Fruit fly (Drosophila melanogaster) whole organism, embryonic: ENCODE data around the gene SP555.

Experiments
- Antp ChIP-seq: fragments of 200-800 bp; sonication (Bioruptor generic); optimal IDR thresholded peaks from 3 replicates; lab custom pipeline; 2016; ENCODE audit warnings: missing biosample characterization, missing genetic modification characterization
- B-H2 ChIP-seq: fragments of 200-800 bp; sonication (Bioruptor generic); optimal IDR thresholded peaks from 2 replicates; lab custom pipeline; 2018; ENCODE audit warnings: missing biosample characterization, mild to moderate bottlenecking, missing genetic modification characterization
- CG11696 ChIP-seq: fragments of 200-800 bp; sonication (Bioruptor generic); IDR thresholded peaks from 2 replicates; pipeline ENCODE4 v1.3.6; 2022; ENCODE audit warnings: missing biosample characterization, missing genetic modification characterization
- CG12155 ChIP-seq: fragments of 200-800 bp; sonication (Bioruptor generic); optimal IDR thresholded peaks from 3 replicates; lab custom pipeline; 2016; ENCODE audit warnings: missing biosample characterization, missing genetic modification characterization
- CG1233 ChIP-seq: fragments of 200-800 bp; sonication (Bioruptor generic); optimal IDR thresholded peaks from 4 replicates; lab custom pipeline; 2018; ENCODE audit warnings: missing biosample characterization, mild to moderate bottlenecking, missing genetic modification characterization
- CG13123 ChIP-seq: fragments of 200-800 bp; sonication (Bioruptor generic); optimal IDR thresholded peaks from 2 replicates; lab custom pipeline; 2016; ENCODE audit warnings: missing biosample characterization, missing genetic modification characterization
- CG1647 ChIP-seq: fragments of 200-800 bp; sonication (Bioruptor generic); optimal IDR thresholded peaks from 3 replicates; lab custom pipeline; 2016; ENCODE audit warnings: missing biosample characterization, missing genetic modification characterization
- CG17328 ChIP-seq: fragments of 200-800 bp; sonication (Bioruptor generic); IDR thresholded peaks from 2 replicates; pipeline ENCODE4 v1.3.6; 2022; ENCODE audit warnings: missing biosample characterization, missing genetic modification characterization
- CG17359 ChIP-seq: fragments of 200-800 bp; sonication (Bioruptor generic); optimal IDR thresholded peaks from 3 replicates; lab custom pipeline; 2018; ENCODE audit warnings: missing biosample characterization, mild to moderate bottlenecking, missing genetic modification characterization, moderate library complexity
- CG18476 ChIP-seq: fragments of 200-800 bp; sonication (Bioruptor generic); optimal IDR thresholded peaks from 2 replicates; lab custom pipeline; 2016; ENCODE audit warnings: missing biosample characterization, mild to moderate bottlenecking, missing genetic modification characterization
- CG18764 ChIP-seq: fragments of 200-800 bp; sonication (Bioruptor generic); optimal IDR thresholded peaks from 3 replicates; lab custom pipeline; 2016; ENCODE audit warnings: missing biosample characterization, missing genetic modification characterization
- CG31388 ChIP-seq: fragments of 200-800 bp; sonication (Bioruptor generic); optimal IDR thresholded peaks from 2 replicates; lab custom pipeline; 2016; ENCODE audit warnings: missing biosample characterization, missing genetic modification characterization
- CG3281 ChIP-seq: fragments of 200-800 bp; sonication (Bioruptor generic); optimal IDR thresholded peaks from 3 replicates; lab custom pipeline; 2017; ENCODE audit warnings: missing biosample characterization, mild to moderate bottlenecking, missing genetic modification characterization
- CG34224 ChIP-seq: fragments of 200-800 bp; sonication (Bioruptor generic); IDR thresholded peaks from 3 replicates; pipeline ENCODE4 v1.3.6; 2022; ENCODE audit warnings: missing biosample characterization, missing genetic modification characterization; ENCODE audit not compliant: partially characterized antibody
- CG3995 ChIP-seq: fragments of 200-800 bp; sonication (Bioruptor generic); optimal IDR thresholded peaks from 3 replicates; lab custom pipeline; 2016; ENCODE audit warnings: missing biosample characterization, missing genetic modification characterization
- CG42726 ChIP-seq: fragments of 200-800 bp; sonication (Bioruptor generic); IDR thresholded peaks from 2 replicates; pipeline ENCODE4 v1.3.6; 2022; ENCODE audit warnings: missing biosample characterization, missing genetic modification characterization; ENCODE audit not compliant: partially characterized antibody
- CG4424 ChIP-seq: fragments of 200-800 bp; sonication (Bioruptor generic); optimal IDR thresholded peaks from 3 replicates; lab custom pipeline; 2016; ENCODE audit warnings: missing biosample characterization, missing genetic modification characterization
- CG4820 ChIP-seq: fragments of 200-800 bp; sonication (Bioruptor generic); optimal IDR thresholded peaks from 3 replicates; lab custom pipeline; 2016; ENCODE audit warnings: missing biosample characterization, missing genetic modification characterization
- CG6791 ChIP-seq: fragments of 200-800 bp; sonication (Bioruptor generic); IDR thresholded peaks from 3 replicates; pipeline ENCODE4 v1.3.6; 2022; ENCODE audit warnings: missing biosample characterization, missing genetic modification characterization; ENCODE audit not compliant: partially characterized antibody
- CG7372 ChIP-seq: fragments of 200-800 bp; sonication (Bioruptor generic); IDR thresholded peaks from 2 replicates; pipeline ENCODE4 v1.3.6; 2022; ENCODE audit warnings: missing biosample characterization, missing genetic modification characterization
- CG8089 ChIP-seq: fragments of 200-800 bp; sonication (Bioruptor generic); optimal IDR thresholded peaks from 3 replicates; lab custom pipeline; 2016; ENCODE audit warnings: missing biosample characterization, missing genetic modification characterization
- CG9727 ChIP-seq: fragments of 200-800 bp; sonication (Bioruptor generic); optimal IDR thresholded peaks from 3 replicates; lab custom pipeline; 2017; ENCODE audit warnings: missing biosample characterization, mild to moderate bottlenecking, missing genetic modification characterization
- CG9876 ChIP-seq: fragments of 200-800 bp; sonication (Bioruptor generic); optimal IDR thresholded peaks from 2 replicates; lab custom pipeline; 2016; ENCODE audit warnings: missing biosample characterization, missing genetic modification characterization
- CG9932 ChIP-seq: fragments of 200-800 bp; sonication (Bioruptor generic); IDR thresholded peaks from 2 replicates; pipeline ENCODE4 v1.3.6; 2022; ENCODE audit warnings: missing biosample characterization, missing genetic modification characterization
- Dbx ChIP-seq: fragments of 200-800 bp; sonication (Bioruptor generic); IDR thresholded peaks from 3 replicates; pipeline ENCODE4 v1.3.6; 2022; ENCODE audit warnings: missing biosample characterization, missing genetic modification characterization
- Elba2 ChIP-seq: fragments of 200-800 bp; sonication (Bioruptor generic); optimal IDR thresholded peaks from 3 replicates; lab custom pipeline; 2016; ENCODE audit warnings: missing biosample characterization, missing genetic modification characterization
- Lim3 ChIP-seq: fragments of 200-800 bp; sonication (Bioruptor generic); IDR thresholded peaks from 2 replicates; pipeline ENCODE4 v1.3.6; 2022; ENCODE audit warnings: missing biosample characterization, missing genetic modification characterization
- MESR4 ChIP-seq: fragments of 200-800 bp; sonication (Bioruptor generic); optimal IDR thresholded peaks from 2 replicates; lab custom pipeline; 2018; ENCODE audit warnings: missing biosample characterization, mild to moderate bottlenecking, missing genetic modification characterization, moderate library complexity
- Mrtf ChIP-seq: fragments of 200-800 bp; sonication (Bioruptor generic); IDR thresholded peaks from 3 replicates; pipeline ENCODE4 v1.3.6; 2022; ENCODE audit warnings: missing biosample characterization, missing genetic modification characterization
- Oaz ChIP-seq: fragments of 200-800 bp; sonication (Bioruptor generic); IDR thresholded peaks from 2 replicates; pipeline ENCODE4 v1.3.6; 2022; ENCODE audit warnings: missing biosample characterization, missing genetic modification characterization
- Poxn ChIP-seq: fragments of 200-800 bp; sonication (Bioruptor generic); IDR thresholded peaks from 2 replicates; pipeline ENCODE4 v1.3.6; 2022; ENCODE audit warnings: missing biosample characterization, missing genetic modification characterization
- Rfx ChIP-seq: fragments of 200-800 bp; sonication (Bioruptor generic); IDR thresholded peaks from 2 replicates; pipeline ENCODE4 v1.3.6; 2022; ENCODE audit warnings: missing biosample characterization, missing genetic modification characterization
- Six4 ChIP-seq: fragments of 200-800 bp; sonication (Bioruptor generic); optimal IDR thresholded peaks from 2 replicates; lab custom pipeline; 2016; ENCODE audit warnings: missing biosample characterization, missing genetic modification characterization
- Sry-δ ChIP-seq: fragments of 200-800 bp; sonication (Bioruptor generic); optimal IDR thresholded peaks from 2 replicates; lab custom pipeline; 2016; ENCODE audit warnings: missing biosample characterization, missing genetic modification characterization
- Ssrp ChIP-seq: fragments of 200-800 bp; sonication (Bioruptor generic); optimal IDR thresholded peaks from 2 replicates; lab custom pipeline; 2018; ENCODE audit warnings: missing biosample characterization, mild to moderate bottlenecking, missing genetic modification characterization, moderate library complexity
- Xrp1 ChIP-seq: fragments of 200-800 bp; sonication (Bioruptor generic); IDR thresholded peaks from 2 replicates; pipeline ENCODE4 v1.3.6; 2022; ENCODE audit warnings: missing biosample characterization, missing genetic modification characterization
- ato ChIP-seq: fragments of 200-800 bp; sonication (Bioruptor generic); IDR thresholded peaks from 2 replicates; pipeline ENCODE4 v1.3.6; 2022; ENCODE audit warnings: missing biosample characterization, missing genetic modification characterization; ENCODE audit not compliant: partially characterized antibody
- cwo ChIP-seq: fragments of 200-800 bp; sonication (Bioruptor generic); optimal IDR thresholded peaks from 3 replicates; lab custom pipeline; 2017; ENCODE audit warnings: missing biosample characterization, missing genetic modification characterization, mild to moderate bottlenecking, moderate library complexity, missing genetic modification reagents
- fd3F ChIP-seq: fragments of 200-800 bp; sonication (Bioruptor generic); optimal IDR thresholded peaks from 2 replicates; lab custom pipeline; 2018; ENCODE audit warnings: missing biosample characterization, mild to moderate bottlenecking, missing genetic modification characterization, moderate library complexity
- hth ChIP-seq: fragments of >200 bp; optimal IDR thresholded peaks from 2 replicates; lab custom pipeline; 2017; ENCODE audit warnings: inconsistent platforms
- klu ChIP-seq: fragments of 200-800 bp; sonication (Bioruptor generic); IDR thresholded peaks from 2 replicates; pipeline ENCODE4 v1.3.6; 2022; ENCODE audit warnings: missing biosample characterization, missing genetic modification characterization
- lmd ChIP-seq: fragments of 200-800 bp; sonication (Bioruptor generic); IDR thresholded peaks from 2 replicates; pipeline ENCODE4 v1.3.6; 2022; ENCODE audit warnings: missing biosample characterization, missing genetic modification characterization
- psq ChIP-seq: fragments of 200-800 bp; sonication (Bioruptor generic); optimal IDR thresholded peaks from 2 replicates; lab custom pipeline; 2017; ENCODE audit warnings: missing biosample characterization, missing genetic modification characterization
- sens-2 ChIP-seq: fragments of 200-800 bp; sonication (Bioruptor generic); IDR thresholded peaks from 2 replicates; pipeline ENCODE4 v1.3.6; 2022; ENCODE audit warnings: missing biosample characterization, missing genetic modification characterization
- sob ChIP-seq: fragments of 200-800 bp; sonication (Bioruptor generic); IDR thresholded peaks from 2 replicates; pipeline ENCODE4 v1.3.6; 2022; ENCODE audit warnings: missing biosample characterization, missing genetic modification characterization
- stc ChIP-seq: fragments of 200-800 bp; sonication (Bioruptor generic); IDR thresholded peaks from 2 replicates; pipeline ENCODE4 v1.3.6; 2022; ENCODE audit warnings: missing biosample characterization, missing genetic modification characterization
- tio ChIP-seq: fragments of 200-800 bp; sonication (Bioruptor generic); optimal IDR thresholded peaks from 2 replicates; lab custom pipeline; 2017; ENCODE audit warnings: missing biosample characterization, missing genetic modification characterization, inconsistent platforms
- toy ChIP-seq: fragments of 200-800 bp; sonication (Bioruptor generic); IDR thresholded peaks from 2 replicates; pipeline ENCODE4 v1.3.6; 2022; ENCODE audit warnings: missing biosample characterization, missing genetic modification characterization
- tx ChIP-seq: fragments of 200-800 bp; sonication (Bioruptor generic); optimal IDR thresholded peaks from 2 replicates; lab custom pipeline; 2016; ENCODE audit warnings: missing biosample characterization, missing genetic modification characterization
- wdn ChIP-seq: fragments of 200-800 bp; sonication (Bioruptor generic); IDR thresholded peaks from 2 replicates; pipeline ENCODE4 v1.3.6; 2022; ENCODE audit warnings: missing biosample characterization, missing genetic modification characterization
- zen ChIP-seq: fragments of 200-800 bp; sonication (Bioruptor generic); optimal IDR thresholded peaks from 3 replicates; lab custom pipeline; 2018; ENCODE audit warnings: missing biosample characterization, mild to moderate bottlenecking, missing genetic modification characterization, moderate library complexity

Gene SP555

DNA sequence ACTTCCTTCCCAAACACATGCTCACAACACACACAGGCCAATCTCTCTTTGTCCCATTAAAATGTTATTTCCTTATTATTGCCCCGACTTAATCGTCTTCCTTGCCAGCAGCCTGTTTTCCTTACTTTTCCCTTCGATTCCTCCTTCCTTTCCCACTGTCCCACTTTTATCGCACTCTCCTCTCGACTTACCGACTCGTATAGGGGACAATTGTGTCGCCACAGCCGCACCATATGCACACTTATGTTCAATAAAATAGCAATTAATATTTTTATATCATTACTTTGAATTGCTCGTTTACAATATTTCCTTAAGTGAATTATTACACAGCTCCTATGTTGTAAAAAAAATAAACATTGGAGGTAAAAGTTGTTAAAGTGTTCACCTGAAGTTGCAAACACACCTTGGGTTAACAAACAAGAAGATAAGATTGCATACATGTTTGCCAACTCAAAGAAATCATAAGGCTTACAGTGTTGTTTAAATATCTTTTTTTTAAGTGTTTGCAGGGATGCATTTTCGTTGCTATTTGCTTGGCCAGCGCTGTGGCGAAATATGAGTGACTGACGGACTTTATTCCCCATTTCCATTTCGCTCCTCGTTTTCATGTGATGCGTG lies 49.5 kb downstream of the SP555 start (continued):
- TF ChIP-seq CG31388, result peak; percentile 29
- peak; percentile 87 for TF ChIP-seq tio
- TF ChIP-seq zen (tag; lab: Kevin White, UChicago), result peak; percentile 58
- TF ChIP-seq CG18476, result peak; percentile 57
- TF ChIP-seq Dbx, result no peak; the same call in 2 of the 3 replicates
- peak; percentile 76 for TF ChIP-seq CG4424
- TF ChIP-seq CG3281, result peak; percentile 84
- peak; percentile 61 for TF ChIP-seq fd3F
- TF ChIP-seq toy (GFP tag; lab: Robert Waterston, UW), result no peak
- TF ChIP-seq klu (GFP tag; lab: Robert Waterston, UW), result no peak
- no peak for TF ChIP-seq ato (GFP tag; lab: Robert Waterston, UW)
- TF ChIP-seq CG9727, result peak; percentile 82
- TF ChIP-seq B-H2 (GFP tag; lab: Kevin White, UChicago), result no peak
- no peak for TF ChIP-seq CG6791 (GFP tag; lab: Robert Waterston, UW)
- TF ChIP-seq CG18764 (GFP tag; lab: Kevin White, UChicago), result peak; percentile 38
- no peak; the same call in 2 of the 3 replicates for TF ChIP-seq Mrtf (GFP tag; lab: Robert Waterston, UW)
- TF ChIP-seq Sry-δ (GFP tag; lab: Kevin White, UChicago), result peak; percentile 33
- TF ChIP-seq CG9876 (GFP tag; lab: Kevin White, UChicago), result peak; percentile 25
- peak; percentile 60 for TF ChIP-seq Antp (GFP tag; lab: Kevin White, UChicago)
- peak; percentile 66 for TF ChIP-seq Six4
- peak; percentile 82 for TF ChIP-seq CG1647 (GFP tag; lab: Kevin White, UChicago)
- TF ChIP-seq sens-2 (GFP tag; lab: Robert Waterston, UW), result no peak
- TF ChIP-seq Oaz, result no peak
- peak; percentile 58 for TF ChIP-seq CG8089 (GFP tag; lab: Kevin White, UChicago)
- TF ChIP-seq CG3995, result no peak
- TF ChIP-seq CG17328, result peak; percentile 63
- peak; percentile 78 for TF ChIP-seq cwo
- TF ChIP-seq Xrp1 (GFP tag; lab: Robert Waterston, UW), result peak; percentile 79
- peak; percentile 36 for TF ChIP-seq CG13123 (GFP tag; lab: Kevin White, UChicago)
- peak; percentile 73 for TF ChIP-seq Ssrp (tag; lab: Kevin White, UChicago)
- TF ChIP-seq lmd (GFP tag; lab: Robert Waterston, UW), result peak; percentile 68
- TF ChIP-seq CG17359 (tag; lab: Kevin White, UChicago), result peak; percentile 87
- peak; percentile 58 for TF ChIP-seq sob (GFP tag; lab: Robert Waterston, UW)
- peak; percentile 86 for TF ChIP-seq CG11696
- peak; percentile 69 for TF ChIP-seq stc (GFP tag; lab: Robert Waterston, UW)
- no peak for TF ChIP-seq wdn
- TF ChIP-seq hth, result no peak
- TF ChIP-seq CG4820 (GFP tag; lab: Kevin White, UChicago), result peak; percentile 56
- TF ChIP-seq Elba2 (GFP tag; lab: Kevin White, UChicago), result no peak
- peak; percentile 67 for TF ChIP-seq tx (GFP tag; lab: Kevin White, UChicago)
- TF ChIP-seq psq (GFP tag; lab: Kevin White, UChicago), result peak; percentile 26
- no peak for TF ChIP-seq CG42726 (GFP tag; lab: Robert Waterston, UW)
- peak; percentile 78 for TF ChIP-seq CG1233 (GFP tag; lab: Kevin White, UChicago)
- no peak for TF ChIP-seq Lim3 (GFP tag; lab: Robert Waterston, UW)
- TF ChIP-seq CG12155, result peak; percentile 53
- no peak for TF ChIP-seq Poxn
- no peak for TF ChIP-seq MESR4 (GFP tag; lab: Kevin White, UChicago)
- TF ChIP-seq CG7372 (GFP tag; lab: Robert Waterston, UW), result 0 out of 2 replicates have a peak, but pooled peaks have one; percentile 46
- TF ChIP-seq Rfx (GFP tag; lab: Robert Waterston, UW), result peak; percentile 54; the same call in 1 of the 2 replicates
- no peak for TF ChIP-seq CG34224
- TF ChIP-seq CG9932 (GFP tag; lab: Robert Waterston, UW), result peak; percentile 47
